Worm (Caenorhabditis elegans): ENCODE results near the gene aldo-1.

DNA sequence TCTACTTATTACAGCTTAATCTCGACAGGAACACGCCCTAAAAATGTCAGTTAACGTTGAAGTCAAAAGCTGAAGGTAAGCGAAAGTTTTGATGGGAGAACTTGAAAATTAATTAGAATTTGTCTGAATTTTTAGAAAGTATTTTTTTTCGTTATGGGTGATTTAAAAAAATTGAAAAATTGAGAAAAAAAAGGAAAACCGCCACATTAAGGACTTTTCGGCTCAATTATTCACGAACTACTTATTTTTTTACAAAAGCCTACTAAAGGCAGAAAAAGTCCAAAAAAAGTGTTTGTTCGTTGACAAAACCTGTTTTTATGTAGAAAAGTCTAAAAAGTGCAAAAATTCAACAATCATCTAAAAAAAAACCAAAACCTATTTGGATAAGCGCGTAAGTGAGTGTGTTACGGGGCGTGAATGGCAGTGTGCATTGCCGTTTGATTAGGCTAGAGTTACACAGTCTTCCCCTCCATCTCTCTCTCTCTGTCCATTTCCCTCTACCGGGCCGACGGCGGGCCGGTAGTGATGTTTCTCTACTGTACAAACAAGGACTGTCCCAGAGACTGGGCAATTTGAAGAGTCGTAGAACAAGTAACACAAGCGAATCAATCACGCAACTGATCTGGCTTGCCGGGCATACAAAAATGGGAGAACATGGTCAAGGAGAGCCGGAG, 37.2 kb downstream of the aldo-1 start, which contains the start of gene lron-13:
- TF ChIP-seq ztf-11 (tag; optimal IDR thresholded peaks at IDR 0.05) (no peak), elt-3 (tag; optimal IDR thresholded peaks at IDR 0.05) (no peak), nhr-237 (tag; optimal IDR thresholded peaks at IDR 0.05) (no peak), unc-39 (tag; optimal IDR thresholded peaks at IDR 0.05) (no peak), sem-2 (GFP tag; optimal IDR thresholded peaks at IDR 0.05) (no peak), ceh-43 (GFP tag; optimal IDR thresholded peaks at IDR 0.05) (no peak), unc-62 (GFP tag; optimal IDR thresholded peaks at IDR 0.05) (no peak), nhr-76 (tag; optimal IDR thresholded peaks at IDR 0.05) (no peak), ces-1 (GFP tag; optimal IDR thresholded peaks at IDR 0.05) (no peak), zip-8 (tag; optimal IDR thresholded peaks at IDR 0.05) (no peak), lsy-2 (tag; optimal IDR thresholded peaks at IDR 0.05) (no peak), ham-2 (GFP tag; optimal IDR thresholded peaks at IDR 0.05) (no peak)

Data from whole organism, mixed stage, embryonic.